Fruit fly (Drosophila melanogaster) whole organism, embryonic: Measurements from ENCODE around the gene stumps.
A peak's percentile ranks its signal among the peaks of the same experiment; 100 is the strongest.

Source experiments
- Awh ChIP-seq: fragments of 200-800 bp; sonication (Bioruptor generic); IDR thresholded peaks from 2 replicates; pipeline ENCODE4, ENCODE4 v1.3.6; 2022; ENCODE audit warnings: missing biosample characterization, missing genetic modification characterization
- BEAF-32 ChIP-seq: fragments of 200-800 bp; sonication (Bioruptor generic); optimal IDR thresholded peaks from 3 replicates; lab custom pipeline; 2017; ENCODE audit warnings: missing biosample characterization, missing genetic modification characterization, mild to moderate bottlenecking, moderate library complexity, missing genetic modification reagents
- Bdp1 ChIP-seq: fragments of 200-800 bp; sonication (Bioruptor generic); optimal IDR thresholded peaks from 3 replicates; lab custom pipeline; 2016; ENCODE audit warnings: missing biosample characterization, missing genetic modification characterization
- CG10267 ChIP-seq: fragments of 200-800 bp; sonication (Bioruptor generic); optimal IDR thresholded peaks from 2 replicates; lab custom pipeline; 2018; ENCODE audit warnings: missing biosample characterization, mild to moderate bottlenecking, missing genetic modification characterization, moderate library complexity
- CG1233 ChIP-seq: fragments of 200-800 bp; sonication (Bioruptor generic); optimal IDR thresholded peaks from 4 replicates; lab custom pipeline; 2018; ENCODE audit warnings: missing biosample characterization, mild to moderate bottlenecking, missing genetic modification characterization
- CG12659 ChIP-seq: fragments of 200-800 bp; sonication (Bioruptor generic); optimal IDR thresholded peaks from 3 replicates; lab custom pipeline; 2017; ENCODE audit warnings: mild to moderate bottlenecking, missing biosample characterization, missing genetic modification reagents, missing genetic modification characterization
- CG14014 ChIP-seq: fragments of 200-800 bp; sonication (Bioruptor generic); IDR thresholded peaks from 2 replicates; pipeline ENCODE4 v1.3.6; 2022; ENCODE audit warnings: missing biosample characterization, missing genetic modification characterization
- CG15269 ChIP-seq: fragments of 200-800 bp; sonication (Bioruptor generic); optimal IDR thresholded peaks from 2 replicates; lab custom pipeline; 2018; ENCODE audit warnings: missing biosample characterization, mild to moderate bottlenecking, missing genetic modification characterization, moderate library complexity
- CG1603 ChIP-seq: fragments of 200-800 bp; sonication (Bioruptor generic); optimal IDR thresholded peaks from 2 replicates; lab custom pipeline; 2019; ENCODE audit warnings: missing biosample characterization, mild to moderate bottlenecking, missing genetic modification characterization, moderate library complexity
- CG17328 ChIP-seq: fragments of 200-800 bp; sonication (Bioruptor generic); IDR thresholded peaks from 2 replicates; pipeline ENCODE4 v1.3.6; 2022; ENCODE audit warnings: missing biosample characterization, missing genetic modification characterization
- CG17802 ChIP-seq: fragments of 200-800 bp; sonication (Bioruptor generic); optimal IDR thresholded peaks from 2 replicates; lab custom pipeline; 2018; ENCODE audit warnings: missing biosample characterization, mild to moderate bottlenecking, missing genetic modification characterization, moderate library complexity
- CG2889 ChIP-seq: fragments of 200-800 bp; sonication (Bioruptor generic); IDR thresholded peaks from 3 replicates; pipeline ENCODE4 v1.3.6; 2022; ENCODE audit warnings: missing biosample characterization, missing genetic modification characterization
- CG30431 ChIP-seq: fragments of 200-800 bp; sonication (Bioruptor generic); optimal IDR thresholded peaks from 2 replicates; lab custom pipeline; 2017; ENCODE audit warnings: missing biosample characterization, missing genetic modification characterization
- CG34422 ChIP-seq: fragments of 200-800 bp; sonication (Bioruptor generic); IDR thresholded peaks from 3 replicates; pipeline ENCODE4 v1.3.6; 2022; ENCODE audit warnings: missing biosample characterization, missing genetic modification characterization
- CG4360 ChIP-seq: fragments of 200-800 bp; sonication (Bioruptor generic); IDR thresholded peaks from 2 replicates; pipeline ENCODE4 v1.3.6; 2022; ENCODE audit warnings: missing biosample characterization, missing genetic modification characterization
- CG4854 ChIP-seq: fragments of 200-800 bp; sonication (Bioruptor generic); optimal IDR thresholded peaks from 2 replicates; lab custom pipeline; 2016; ENCODE audit warnings: missing biosample characterization, missing genetic modification characterization, inconsistent platforms
- CG6813 ChIP-seq: fragments of 200-800 bp; sonication (Bioruptor generic); optimal IDR thresholded peaks from 2 replicates; lab custom pipeline; 2017; ENCODE audit warnings: missing biosample characterization, missing genetic modification characterization, mild to moderate bottlenecking, moderate library complexity, missing genetic modification reagents
- CG8388 ChIP-seq: fragments of 200-800 bp; sonication (Bioruptor generic); optimal IDR thresholded peaks from 2 replicates; lab custom pipeline; 2019; ENCODE audit warnings: missing biosample characterization, mild to moderate bottlenecking, missing genetic modification characterization, moderate library complexity
- CG9437 ChIP-seq: fragments of 200-800 bp; sonication (Bioruptor generic); optimal IDR thresholded peaks from 2 replicates; lab custom pipeline; 2018; ENCODE audit warnings: missing biosample characterization, mild to moderate bottlenecking, missing genetic modification characterization
- CG9817 ChIP-seq: fragments of 200-800 bp; sonication (Bioruptor generic); optimal IDR thresholded peaks from 2 replicates; lab custom pipeline; 2018; ENCODE audit warnings: missing biosample characterization, mild to moderate bottlenecking, missing genetic modification characterization, moderate library complexity
- CHES-1-like ChIP-seq: fragments of 200-800 bp; sonication (Bioruptor generic); optimal IDR thresholded peaks from 2 replicates; lab custom pipeline; 2016; ENCODE audit warnings: missing biosample characterization, missing genetic modification characterization
- CTCF ChIP-seq: fragments of 200-800 bp; sonication (Bioruptor generic); optimal IDR thresholded peaks from 2 replicates; lab custom pipeline; 2017; ENCODE audit warnings: missing biosample characterization, mild to moderate bottlenecking, missing genetic modification characterization, moderate library complexity
- CrebB ChIP-seq: fragments of 200-800 bp; sonication (Bioruptor generic); optimal IDR thresholded peaks from 3 replicates; lab custom pipeline; 2018; ENCODE audit warnings: missing biosample characterization, mild to moderate bottlenecking, missing genetic modification characterization
- D19B ChIP-seq: fragments of 200-800 bp; sonication (Bioruptor generic); optimal IDR thresholded peaks from 2 replicates; lab custom pipeline; 2017; ENCODE audit warnings: missing biosample characterization, mild to moderate bottlenecking, missing genetic modification characterization
- Dip3 ChIP-seq: fragments of 200-800 bp; sonication (Bioruptor generic); optimal IDR thresholded peaks from 3 replicates; lab custom pipeline; 2016; ENCODE audit warnings: missing biosample characterization, missing genetic modification characterization
- Doc2 ChIP-seq: fragments of 200-800 bp; sonication (Bioruptor generic); IDR thresholded peaks from 2 replicates; pipeline ENCODE4 v1.3.6; 2022; ENCODE audit warnings: missing biosample characterization, missing genetic modification characterization
- ERR ChIP-seq: fragments of 200-800 bp; sonication (Bioruptor generic); optimal IDR thresholded peaks from 2 replicates; lab custom pipeline; 2016; ENCODE audit warnings: missing biosample characterization, missing genetic modification characterization
- HLH3B ChIP-seq: fragments of 200-800 bp; sonication (Bioruptor generic); IDR thresholded peaks from 2 replicates; pipeline ENCODE4 v1.3.6; 2022; ENCODE audit warnings: missing biosample characterization, missing genetic modification characterization
- HLH54F ChIP-seq: fragments of 200-800 bp; sonication (Bioruptor generic); optimal IDR thresholded peaks from 3 replicates; lab custom pipeline; 2016; ENCODE audit warnings: missing biosample characterization, missing genetic modification characterization
- Meics ChIP-seq: fragments of 200-800 bp; sonication (Bioruptor generic); optimal IDR thresholded peaks from 2 replicates; lab custom pipeline; 2017; ENCODE audit warnings: missing biosample characterization, mild to moderate bottlenecking, missing genetic modification characterization
- Nf-YC ChIP-seq: fragments of 200-800 bp; optimal IDR thresholded peaks from 3 replicates; lab custom pipeline; 2019; ENCODE audit warnings: missing biosample characterization, mild to moderate bottlenecking, missing genetic modification characterization, moderate library complexity
- Optix ChIP-seq: fragments of 200-800 bp; sonication (Bioruptor generic); IDR thresholded peaks from 3 replicates; pipeline ENCODE4 v1.3.6; 2022; ENCODE audit warnings: missing biosample characterization, missing genetic modification characterization
- Ravus ChIP-seq: fragments of 200-800 bp; sonication (Bioruptor generic); IDR thresholded peaks from 2 replicates; pipeline ENCODE4 v1.3.6; 2022; ENCODE audit warnings: missing biosample characterization, missing genetic modification characterization
- Ssrp ChIP-seq: fragments of 200-800 bp; sonication (Bioruptor generic); optimal IDR thresholded peaks from 2 replicates; lab custom pipeline; 2018; ENCODE audit warnings: missing biosample characterization, mild to moderate bottlenecking, missing genetic modification characterization, moderate library complexity
- TFAM ChIP-seq: fragments of 200-800 bp; sonication (Bioruptor generic); optimal IDR thresholded peaks from 2 replicates; lab custom pipeline; 2017; ENCODE audit warnings: missing biosample characterization, missing genetic modification characterization, inconsistent platforms
- ac ChIP-seq: fragments of 200-800 bp; sonication (Bioruptor generic); optimal IDR thresholded peaks from 3 replicates; lab custom pipeline; 2017; ENCODE audit warnings: missing biosample characterization, mild to moderate bottlenecking, missing genetic modification characterization
- al ChIP-seq: fragments of 200-800 bp; sonication (Bioruptor generic); IDR thresholded peaks from 2 replicates; pipeline ENCODE4 v1.3.6; 2022; ENCODE audit warnings: missing biosample characterization, missing genetic modification characterization
- az2 ChIP-seq: fragments of 200-800 bp; sonication (Bioruptor generic); optimal IDR thresholded peaks from 3 replicates; lab custom pipeline; 2016; ENCODE audit warnings: missing biosample characterization, missing genetic modification characterization
- bsh ChIP-seq, 2 experiments: fragments of 200-800 bp; sonication (Bioruptor generic); optimal IDR thresholded peaks; 2 replicates each; lab custom pipeline; 2017 to 2018; ENCODE audit warnings: mild to moderate bottlenecking in 2 of 2, missing biosample characterization in 2 of 2, missing genetic modification characterization in 2 of 2, moderate library complexity in 1 of 2
- chinmo ChIP-seq: fragments of 200-800 bp; sonication (Bioruptor generic); IDR thresholded peaks from 4 replicates; pipeline ENCODE4 v1.3.6; 2022; ENCODE audit warnings: missing biosample characterization, missing genetic modification characterization; ENCODE audit not compliant: partially characterized antibody
- dati ChIP-seq: fragments of 200-800 bp; sonication (Bioruptor generic); IDR thresholded peaks from 2 replicates; pipeline ENCODE4 v1.3.6; 2022; ENCODE audit warnings: missing biosample characterization, missing genetic modification characterization
- emc ChIP-seq: fragments of 200-800 bp; sonication (Bioruptor generic); optimal IDR thresholded peaks from 2 replicates; lab custom pipeline; 2016; ENCODE audit warnings: missing biosample characterization, missing genetic modification characterization
- gcm2 ChIP-seq: fragments of 200-800 bp; sonication (Bioruptor generic); optimal IDR thresholded peaks from 2 replicates; lab custom pipeline; 2016; ENCODE audit warnings: missing biosample characterization, missing genetic modification characterization
- insv ChIP-seq, 2 experiments: fragments of 200-800 bp; sonication (Bioruptor generic); optimal IDR thresholded peaks; 3 replicates each; lab custom pipeline; 2016 to 2018; ENCODE audit warnings: missing biosample characterization in 2 of 2, missing genetic modification characterization in 2 of 2
- lmd ChIP-seq: fragments of 200-800 bp; sonication (Bioruptor generic); IDR thresholded peaks from 2 replicates; pipeline ENCODE4 v1.3.6; 2022; ENCODE audit warnings: missing biosample characterization, missing genetic modification characterization
- lola ChIP-seq, 3 experiments: fragments of >200 bp in 2 of 3; fragments of 200-800 bp in 1 of 3; sonication (Bioruptor generic) in 1 of 3; optimal IDR thresholded peaks; 2 replicates each; lab custom pipeline; 2017 to 2019; ENCODE audit warnings: missing biosample characterization in 3 of 3, missing genetic modification characterization in 3 of 3, mild to moderate bottlenecking in 1 of 3, moderate library complexity in 1 of 3
- oc ChIP-seq: fragments of 200-800 bp; sonication (Bioruptor generic); optimal IDR thresholded peaks from 2 replicates; lab custom pipeline; 2018; ENCODE audit warnings: missing biosample characterization, mild to moderate bottlenecking, missing genetic modification characterization, moderate library complexity
- pros ChIP-seq: fragments of 200-800 bp; sonication (Bioruptor generic); optimal IDR thresholded peaks from 3 replicates; lab custom pipeline; 2019; ENCODE audit warnings: missing biosample characterization, mild to moderate bottlenecking, missing genetic modification characterization, moderate library complexity
- sima ChIP-seq: fragments of 200-800 bp; sonication (Bioruptor generic); optimal IDR thresholded peaks from 2 replicates; lab custom pipeline; 2016; ENCODE audit warnings: missing biosample characterization, missing genetic modification characterization

The stumps gene

dm6 chr3R:14590753-14591535, 13.9 kb downstream of the stumps start (continued):
- TF ChIP-seq chinmo (no peak), gcm2 (GFP tag; lab: Kevin White, UChicago) (no peak), CG1603 (tag; lab: Kevin White, UChicago) (peak; percentile 54), CG9817 (tag; lab: Kevin White, UChicago) (peak; percentile 36), CG1233 (GFP tag; lab: Kevin White, UChicago) (peak; percentile 83), Dip3 (GFP tag; lab: Kevin White, UChicago) (no peak), az2 (GFP tag; lab: Kevin White, UChicago) (peak; percentile 93), Ssrp (tag; lab: Kevin White, UChicago) (peak; percentile 95), emc (GFP tag; lab: Kevin White, UChicago) (no peak), CG8388 (GFP tag; lab: Kevin White, UChicago) (peak; percentile 93), HLH54F (GFP tag; lab: Kevin White, UChicago) (no peak), insv (GFP tag; optimal IDR thresholded peaks at IDR 0.05; lab: Kevin White, UChicago) (peak in 1 of 2 experiments; percentile 9), CG34422 (peak; percentile 78; the same call in 2 of the 3 replicates), CG14014 (no peak), Awh (GFP tag; lab: Robert Waterston, UW) (peak; percentile 69), D19B (GFP tag; lab: Kevin White, UChicago) (no peak), CTCF (GFP tag; lab: Kevin White, UChicago) (peak; percentile 21), pros (GFP tag; lab: Kevin White, UChicago) (peak; percentile 63), CG9437 (GFP tag; lab: Kevin White, UChicago) (peak; percentile 82), dati (0 out of 2 replicates have a peak, but pooled peaks have one; percentile 27), CG17328 (GFP tag; lab: Robert Waterston, UW) (peak; percentile 85), Doc2 (no peak), sima (no peak), CG6813 (GFP tag; lab: Kevin White, UChicago) (peak; percentile 74), CG4360 (GFP tag; lab: Robert Waterston, UW) (peak; percentile 69), Bdp1 (GFP tag; lab: Kevin White, UChicago) (no peak), ERR (no peak), bsh (GFP tag; optimal IDR thresholded peaks at IDR 0.05; lab: Kevin White, UChicago) (peak; percentile 59 to 94), CG10267 (tag; lab: Kevin White, UChicago) (peak; percentile 93), HLH3B (GFP tag; lab: Robert Waterston, UW) (peak; percentile 72; the same call in 1 of the 2 replicates), ac (GFP tag; lab: Kevin White, UChicago) (peak; percentile 86), CG4854 (GFP tag; lab: Kevin White, UChicago) (no peak), lola (GFP tag; optimal IDR thresholded peaks at IDR 0.05; lab: Kevin White, UChicago) (peak in 1 of 3 experiments; percentile 99), CG15269 (tag; lab: Kevin White, UChicago) (peak; percentile 74), Ravus (GFP tag; lab: Robert Waterston, UW) (no peak), BEAF-32 (GFP tag; lab: Kevin White, UChicago) (no peak), Meics (GFP tag; lab: Kevin White, UChicago) (peak; percentile 45), CG17802 (tag; lab: Kevin White, UChicago) (peak; percentile 39), CG12659 (GFP tag; lab: Kevin White, UChicago) (peak; percentile 78), lmd (GFP tag; lab: Robert Waterston, UW) (peak; percentile 69), CG2889 (GFP tag; lab: Robert Waterston, UW) (no peak), CG30431 (GFP tag; lab: Kevin White, UChicago) (peak; percentile 84), CHES-1-like (GFP tag; lab: Kevin White, UChicago) (no peak), TFAM (peak; percentile 59), Optix (no peak), CrebB (peak; percentile 39), al (GFP tag; lab: Robert Waterston, UW) (no peak), Nf-YC (tag; lab: Kevin White, UChicago) (peak; percentile 60), oc (peak; percentile 74)
